Worm (Caenorhabditis elegans) whole organism, young adult: ENCODE measurements around the gene cct-6.
A peak's percentile ranks its signal among the peaks of the same experiment; 100 is the strongest.

Experiments
- B0019.2 ChIP-seq: fragments of 200-800 bp; sonication (Bioruptor generic); conservative IDR thresholded peaks from 2 replicates; pipeline ENCODE4 v1.3.6; 2022; ENCODE audit warnings: missing genetic modification reagents, missing genetic modification characterization, missing compliant biosample characterization
- B0261.1 ChIP-seq: sonication (generic microtip); optimal IDR thresholded peaks from 2 replicates; lab custom pipeline; 2016; ENCODE audit warnings: mild to moderate bottlenecking, missing genetic modification characterization, moderate library complexity, missing compliant biosample characterization
- C06A6.2 ChIP-seq: fragments of 200-800 bp; sonication (Bioruptor generic); conservative IDR thresholded peaks from 2 replicates; pipeline ENCODE4 v1.3.6; 2022; ENCODE audit warnings: missing genetic modification characterization, missing compliant biosample characterization
- D2030.7 ChIP-seq: fragments of 200-800 bp; sonication (Bioruptor generic); IDR thresholded peaks from 2 replicates; pipeline ENCODE4 v1.3.6; 2022; ENCODE audit warnings: missing genetic modification reagents, missing genetic modification characterization, missing compliant biosample characterization
- F22D6.2 ChIP-seq: sonication (generic microtip); optimal IDR thresholded peaks from 2 replicates; lab custom pipeline; 2016; ENCODE audit warnings: mild to moderate bottlenecking, missing genetic modification characterization, missing compliant biosample characterization
- F23B12.7 ChIP-seq: sonication (generic microtip); optimal IDR thresholded peaks from 2 replicates; lab custom pipeline; 2017; ENCODE audit warnings: missing genetic modification characterization, mild to moderate bottlenecking, missing compliant biosample characterization, antibody characterized with exemption, moderate library complexity; ENCODE audit not compliant: insufficient read depth
- F33H1.4 ChIP-seq: fragments of 200-800 bp; sonication (Bioruptor generic); IDR thresholded peaks from 2 replicates; pipeline ENCODE4 v1.3.6; 2022; ENCODE audit warnings: missing genetic modification reagents, missing genetic modification characterization, missing compliant biosample characterization
- F52B5.7 ChIP-seq: sonication (generic microtip); optimal IDR thresholded peaks from 2 replicates; lab custom pipeline; 2016; ENCODE audit warnings: mild to moderate bottlenecking, missing genetic modification characterization, missing compliant biosample characterization
- F57A8.1 ChIP-seq: fragments of 200-800 bp; sonication (Bioruptor generic); optimal IDR thresholded peaks from 2 replicates; lab custom pipeline; 2018; ENCODE audit warnings: mild to moderate bottlenecking, missing genetic modification characterization, moderate library complexity, missing compliant biosample characterization
- T26A5.8 ChIP-seq: sonication (generic microtip); optimal IDR thresholded peaks from 2 replicates; lab custom pipeline; 2016; ENCODE audit warnings: missing genetic modification characterization, missing compliant biosample characterization
- Y53G8AR.9 ChIP-seq: fragments of 200-800 bp; sonication (Bioruptor generic); conservative IDR thresholded peaks from 2 replicates; pipeline ENCODE4 v1.3.6; 2022; ENCODE audit warnings: missing genetic modification reagents, missing genetic modification characterization, missing compliant biosample characterization
- Y56A3A.18 ChIP-seq: fragments of 200-800 bp; sonication (Bioruptor generic); IDR thresholded peaks from 2 replicates; pipeline ENCODE4 v1.3.6; 2022; ENCODE audit warnings: missing genetic modification reagents, missing genetic modification characterization, missing compliant biosample characterization
- Y67H2A.10 ChIP-seq: fragments of 200-800 bp; sonication (Bioruptor generic); conservative IDR thresholded peaks from 2 replicates; pipeline ENCODE4 v1.3.6; 2022; ENCODE audit warnings: missing genetic modification reagents, missing genetic modification characterization, missing compliant biosample characterization
- ama-1 ChIP-seq, 3 experiments: fragments of 150-350 bp in 1 of 3; sonication (generic microtip) in 2 of 3; optimal IDR thresholded peaks; 2 replicates each; lab custom pipeline; 2014 to 2018; ENCODE audit warnings: missing biosample characterization in 2 of 3, missing genetic modification characterization in 2 of 3, missing genetic modification reagents in 2 of 3
- aptf-3 ChIP-seq: fragments of 200-800 bp; sonication (Bioruptor generic); IDR thresholded peaks from 2 replicates; pipeline ENCODE4 v1.3.6; 2022; ENCODE audit warnings: missing genetic modification characterization, missing compliant biosample characterization
- atf-7 ChIP-seq: sonication (generic microtip); optimal IDR thresholded peaks from 2 replicates; lab custom pipeline; 2017; ENCODE audit warnings: mild to moderate bottlenecking, missing genetic modification characterization, missing compliant biosample characterization
- cebp-2 ChIP-seq: fragments of 200-800 bp; sonication (Bioruptor generic); IDR thresholded peaks from 2 replicates; pipeline ENCODE4 v1.3.6; 2022; ENCODE audit warnings: missing genetic modification characterization, missing compliant biosample characterization
- ceh-58 ChIP-seq: fragments of 200-800 bp; sonication (Bioruptor generic); IDR thresholded peaks from 2 replicates; pipeline ENCODE4 v1.3.6; 2022; ENCODE audit warnings: missing genetic modification characterization, missing compliant biosample characterization
- chd-7 ChIP-seq: sonication (generic microtip); optimal IDR thresholded peaks from 2 replicates; lab custom pipeline; 2016; ENCODE audit warnings: mild to moderate bottlenecking, missing genetic modification characterization, moderate library complexity, missing compliant biosample characterization
- dox-1 ChIP-seq: fragments of 200-800 bp; sonication (Bioruptor generic); IDR thresholded peaks from 2 replicates; pipeline ENCODE4 v1.3.6; 2022; ENCODE audit warnings: missing genetic modification reagents, missing genetic modification characterization, missing compliant biosample characterization
- efl-1 ChIP-seq: fragments of 150-350 bp; optimal IDR thresholded peaks from 2 replicates; lab custom pipeline; 2014; ENCODE audit warnings: missing biosample characterization, missing genetic modification reagents, missing genetic modification characterization
- egrh-3 ChIP-seq: fragments of 200-800 bp; sonication (Bioruptor generic); IDR thresholded peaks from 2 replicates; pipeline ENCODE4 v1.3.6; 2022; ENCODE audit warnings: missing genetic modification reagents, missing genetic modification characterization, missing compliant biosample characterization
- ekl-4 ChIP-seq: fragments of 200-800 bp; sonication (Bioruptor generic); IDR thresholded peaks from 2 replicates; pipeline ENCODE4 v1.3.6; 2022; ENCODE audit warnings: missing genetic modification reagents, missing genetic modification characterization, missing compliant biosample characterization
- gei-17 ChIP-seq: fragments of 200-800 bp; sonication (Bioruptor generic); optimal IDR thresholded peaks from 2 replicates; lab custom pipeline; 2018; ENCODE audit warnings: mild to moderate bottlenecking, missing genetic modification characterization, missing compliant biosample characterization
- him-1 ChIP-seq: sonication (generic microtip); optimal IDR thresholded peaks from 2 replicates; lab custom pipeline; 2016; ENCODE audit warnings: missing genotype, missing genetic modification reagents, missing genetic modification characterization, missing compliant biosample characterization
- hlh-26 ChIP-seq: fragments of 200-800 bp; sonication (Bioruptor generic); conservative IDR thresholded peaks from 2 replicates; pipeline ENCODE4 v1.3.6; 2022; ENCODE audit warnings: missing genetic modification reagents, missing genetic modification characterization, missing compliant biosample characterization
- hmg-20 ChIP-seq: fragments of 200-800 bp; sonication (Bioruptor generic); IDR thresholded peaks from 2 replicates; pipeline ENCODE4 v1.3.6; 2022; ENCODE audit warnings: missing genetic modification reagents, missing genetic modification characterization, missing compliant biosample characterization
- lin-35 ChIP-seq, 3 experiments: fragments of 150-350 bp in 2 of 3; sonication (generic microtip) in 1 of 3; optimal IDR thresholded peaks; 2 replicates each; lab custom pipeline; 2014 to 2018; ENCODE audit warnings: missing biosample characterization in 3 of 3, missing genetic modification characterization in 3 of 3, missing genetic modification reagents in 3 of 3
- lin-54 ChIP-seq: fragments of 200-800 bp; sonication (Bioruptor generic); optimal IDR thresholded peaks from 2 replicates; lab custom pipeline; 2018; ENCODE audit warnings: mild to moderate bottlenecking, missing genetic modification characterization, missing compliant biosample characterization
- madf-3 ChIP-seq: fragments of 200-800 bp; sonication (Bioruptor generic); IDR thresholded peaks from 2 replicates; pipeline ENCODE4 v1.3.6; 2022; ENCODE audit warnings: missing genetic modification reagents, missing genetic modification characterization, missing compliant biosample characterization
- mel-28 ChIP-seq: sonication (generic microtip); optimal IDR thresholded peaks from 2 replicates; lab custom pipeline; 2016; ENCODE audit warnings: borderline replicate concordance, mild to moderate bottlenecking, missing genetic modification characterization, missing compliant biosample characterization
- nfya-2 ChIP-seq: fragments of 200-800 bp; sonication (Bioruptor generic); IDR thresholded peaks from 2 replicates; pipeline ENCODE4 v1.3.6; 2022; ENCODE audit warnings: missing genetic modification reagents, missing genetic modification characterization, missing compliant biosample characterization
- nhr-27 ChIP-seq: fragments of 200-800 bp; sonication (Bioruptor generic); optimal IDR thresholded peaks from 2 replicates; lab custom pipeline; 2018; ENCODE audit warnings: mild to moderate bottlenecking, missing genetic modification characterization, moderate library complexity, missing compliant biosample characterization
- pbrm-1 ChIP-seq: fragments of 200-800 bp; sonication (Bioruptor generic); IDR thresholded peaks from 2 replicates; pipeline ENCODE4 v1.3.6; 2022; ENCODE audit warnings: missing genetic modification reagents, missing genetic modification characterization, missing compliant biosample characterization
- pha-4 ChIP-seq: fragments of 150-350 bp; sonication (generic microtip); optimal IDR thresholded peaks from 2 replicates; lab custom pipeline; 2014; ENCODE audit warnings: missing biosample characterization, missing genetic modification reagents, missing genetic modification characterization
- rcor-1 ChIP-seq: fragments of 200-800 bp; sonication (Bioruptor generic); IDR thresholded peaks from 2 replicates; pipeline ENCODE4 v1.3.6; 2022; ENCODE audit warnings: missing genetic modification reagents, missing genetic modification characterization, missing compliant biosample characterization
- rec-8 ChIP-seq, 2 experiments: sonication (generic microtip); optimal IDR thresholded peaks; 2 replicates each; lab custom pipeline; 2016; ENCODE audit warnings: mild to moderate bottlenecking in 2 of 2, missing genetic modification characterization in 2 of 2, missing genetic modification reagents in 2 of 2, missing genotype in 2 of 2, missing biosample characterization in 1 of 2, missing compliant biosample characterization in 1 of 2, moderate library complexity in 1 of 2
- sdz-38 ChIP-seq: sonication (generic microtip); optimal IDR thresholded peaks from 2 replicates; lab custom pipeline; 2016; ENCODE audit warnings: missing genotype, missing genetic modification characterization, missing compliant biosample characterization
- sea-2 ChIP-seq: fragments of 200-800 bp; sonication (Bioruptor generic); IDR thresholded peaks from 2 replicates; pipeline ENCODE4 v1.3.6; 2022; ENCODE audit warnings: missing genetic modification characterization, missing compliant biosample characterization
- sptf-2 ChIP-seq: fragments of 200-800 bp; sonication (Bioruptor generic); optimal IDR thresholded peaks from 2 replicates; lab custom pipeline; 2018; ENCODE audit warnings: mild to moderate bottlenecking, missing genetic modification characterization, missing compliant biosample characterization
- tbp1 ChIP-seq: fragments of 200-800 bp; sonication (Bioruptor generic); optimal IDR thresholded peaks from 2 replicates; lab custom pipeline; 2018; ENCODE audit warnings: mild to moderate bottlenecking, missing genetic modification characterization, missing compliant biosample characterization
- zfh-2 ChIP-seq: fragments of 200-800 bp; sonication (Bioruptor generic); conservative IDR thresholded peaks from 2 replicates; pipeline ENCODE4 v1.3.6; 2022; ENCODE audit warnings: missing genetic modification reagents, missing genetic modification characterization, missing compliant biosample characterization
- ztf-18 ChIP-seq: sonication (generic microtip); optimal IDR thresholded peaks from 2 replicates; lab custom pipeline; 2016; ENCODE audit warnings: missing genotype, mild to moderate bottlenecking, missing genetic modification characterization, missing compliant biosample characterization
- ztf-22 ChIP-seq: fragments of 200-800 bp; sonication (Bioruptor generic); optimal IDR thresholded peaks from 2 replicates; lab custom pipeline; 2018; ENCODE audit warnings: mild to moderate bottlenecking, missing genetic modification characterization, moderate library complexity, missing compliant biosample characterization
- ztf-25 ChIP-seq: fragments of 200-800 bp; sonication (Bioruptor generic); IDR thresholded peaks from 2 replicates; pipeline ENCODE4 v1.3.6; 2022; ENCODE audit warnings: missing genetic modification reagents, missing genetic modification characterization, missing compliant biosample characterization

The cct-6 gene

DNA sequence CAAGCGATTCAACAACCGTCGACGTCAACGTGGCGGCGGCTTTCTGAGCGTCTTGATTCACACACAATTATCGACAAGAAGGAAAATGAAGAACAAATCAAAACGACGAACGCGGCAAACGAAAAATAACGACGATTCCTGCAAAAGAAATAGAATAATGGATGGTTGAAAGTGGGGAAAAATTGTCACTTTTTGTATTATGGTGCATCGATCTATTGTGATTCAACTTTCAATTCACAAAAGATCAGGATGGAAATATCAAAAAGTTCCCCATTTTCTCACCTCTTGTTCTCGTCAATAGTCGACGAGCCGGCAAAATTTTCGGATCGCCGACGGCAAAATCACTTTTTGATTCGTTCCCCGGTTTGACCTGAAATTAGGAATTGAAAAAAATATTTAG lies 22.1 kb downstream of the cct-6 start, which contains the start of the genes R12B2.13 and mdt-15:
Gene R12B2.13, minus strand, starts transcription at position 101 of the 400 bp plus-strand sequence.
Gene mdt-15, minus strand, starts transcription at position 376 of the 400 bp plus-strand sequence.
- TF ChIP-seq tbp1 (GFP tag; lab: Kevin White, UChicago), result no peak
- no peak for TF ChIP-seq Y67H2A.10
- TF ChIP-seq pbrm-1 (GFP tag; lab: Robert Waterston, UW), result 0 out of 2 replicates have a peak, but pooled peaks have one; percentile 26
- no peak for TF ChIP-seq sdz-38
- TF ChIP-seq hlh-26 (GFP tag; lab: Robert Waterston, UW), result no peak
- TF ChIP-seq T26A5.8 (tag; lab: Kevin White, UChicago), result no peak
- TF ChIP-seq Y53G8AR.9, result 0 out of 2 replicates have a peak, but pooled peaks have one; percentile 41
- no peak for TF ChIP-seq atf-7
- TF ChIP-seq dox-1 (GFP tag; lab: Robert Waterston, UW), result no peak
- TF ChIP-seq C06A6.2, result no peak
- TF ChIP-seq F33H1.4 (GFP tag; lab: Robert Waterston, UW), result no peak

DNA sequence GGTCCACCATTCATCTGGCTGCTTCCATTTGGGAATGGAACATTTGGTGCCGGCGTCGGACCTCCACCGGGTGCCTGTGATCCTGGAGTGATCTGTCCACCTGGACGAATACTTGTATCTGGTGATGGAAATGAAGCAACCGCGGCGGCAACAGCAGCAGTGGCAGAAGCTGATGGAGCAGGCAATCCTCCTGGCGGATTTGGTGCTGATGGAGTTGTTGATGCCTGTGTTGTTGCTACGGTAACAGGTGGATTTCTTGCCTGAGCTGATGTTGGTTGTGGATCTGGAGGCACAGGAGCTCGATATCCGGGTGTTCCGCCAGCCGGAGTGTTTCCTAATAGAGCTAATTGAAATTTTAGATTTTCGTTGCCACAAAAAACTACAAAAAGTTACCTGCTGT lies 23.0 kb downstream of the cct-6 start:
- no peak for TF ChIP-seq gei-17 (GFP tag; lab: Kevin White, UChicago)
- no peak for TF ChIP-seq F22D6.2
- peak; percentile 10 for TF ChIP-seq chd-7 (tag; lab: Kevin White, UChicago)
- peak; percentile 18; the same call in 1 of the 2 replicates for TF ChIP-seq egrh-3 (GFP tag; lab: Robert Waterston, UW)
- TF ChIP-seq F33H1.4 (GFP tag; lab: Robert Waterston, UW), result peak; percentile 8; the same call in 1 of the 2 replicates
- TF ChIP-seq zfh-2 (GFP tag; lab: Robert Waterston, UW), result peak; percentile 65
- TF ChIP-seq, all 124 proteins: peak for 4

DNA sequence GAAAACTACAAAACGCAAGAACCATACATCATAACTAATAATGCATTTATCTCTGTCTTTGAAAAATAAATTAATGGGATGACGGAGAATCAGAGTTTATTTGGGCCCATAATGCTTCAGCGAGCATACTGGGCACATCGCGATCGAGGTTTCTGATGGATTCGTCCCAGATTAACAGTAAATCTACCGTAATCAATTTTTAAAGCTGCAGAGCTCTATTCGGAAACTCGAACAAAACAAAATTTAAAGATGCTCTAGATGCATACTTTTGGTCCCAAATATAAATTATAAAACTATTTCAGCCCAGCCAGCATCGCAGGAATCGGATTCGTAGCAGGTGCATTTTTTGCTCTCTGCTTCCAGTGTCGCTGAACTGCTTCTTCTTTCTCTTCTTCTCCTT lies 27.4 kb downstream of the cct-6 start:
- TF ChIP-seq lin-54, result no peak
- TF ChIP-seq madf-3 (GFP tag; lab: Robert Waterston, UW), result peak; percentile 76
- no peak for TF ChIP-seq D2030.7
- no peak for TF ChIP-seq Y56A3A.18 (GFP tag; lab: Robert Waterston, UW)
- TF ChIP-seq nhr-27 (tag; lab: Kevin White, UChicago), result no peak
- TF ChIP-seq egrh-3 (GFP tag; lab: Robert Waterston, UW), result no peak
- no peak for TF ChIP-seq ekl-4
- TF ChIP-seq ama-1 (optimal IDR thresholded peaks at IDR 0.05; lab: Kevin White, UChicago), result no peak
- TF ChIP-seq ama-1 (GFP tag; optimal IDR thresholded peaks at IDR 0.05; lab: Kevin White, UChicago), result no peak
- TF ChIP-seq nfya-2 (GFP tag; lab: Robert Waterston, UW), result no peak
- no peak for TF ChIP-seq rcor-1
- TF ChIP-seq ztf-22 (GFP tag; lab: Kevin White, UChicago), result no peak
- TF ChIP-seq him-1, result no peak
- no peak for TF ChIP-seq efl-1 (GFP tag; lab: Kevin White, UChicago)
- no peak for TF ChIP-seq aptf-3 (GFP tag; lab: Robert Waterston, UW)
- TF ChIP-seq T26A5.8 (tag; lab: Kevin White, UChicago), result no peak
- no peak for TF ChIP-seq hmg-20 (GFP tag; lab: Robert Waterston, UW)
- TF ChIP-seq ztf-25, result no peak
- no peak for TF ChIP-seq F52B5.7 (tag; lab: Kevin White, UChicago)
- TF ChIP-seq F23B12.7 (tag; lab: Kevin White, UChicago), result no peak
- TF ChIP-seq sea-2 (GFP tag; lab: Robert Waterston, UW), result no peak
- no peak for TF ChIP-seq mel-28
- no peak for TF ChIP-seq ceh-58
- no peak for TF ChIP-seq chd-7 (tag; lab: Kevin White, UChicago)
- no peak for TF ChIP-seq pha-4 (tag; lab: Kevin White, UChicago)
- no peak for TF ChIP-seq ztf-18 (tag; lab: Kevin White, UChicago)
- no peak for TF ChIP-seq F33H1.4 (GFP tag; lab: Robert Waterston, UW)
- no peak for TF ChIP-seq cebp-2 (GFP tag; lab: Robert Waterston, UW)
- TF ChIP-seq F57A8.1, result no peak
- TF ChIP-seq lin-35 (GFP tag; optimal IDR thresholded peaks at IDR 0.05; lab: Kevin White, UChicago), result no peak
- no peak for TF ChIP-seq B0261.1
- TF ChIP-seq sptf-2 (GFP tag; lab: Kevin White, UChicago), result no peak
- TF ChIP-seq B0019.2, result no peak
- TF ChIP-seq rec-8 (tag; optimal IDR thresholded peaks at IDR 0.05; lab: Kevin White, UChicago), result no peak
